Fruit fly (Drosophila melanogaster) whole organism, embryonic: Measurements from ENCODE around the gene CG43954.

Experiments used
- CG10209 ChIP-seq: fragments of 200-800 bp; sonication (Bioruptor generic); optimal IDR thresholded peaks from 3 replicates; lab custom pipeline; 2017; ENCODE audit warnings: missing biosample characterization, mild to moderate bottlenecking, missing genetic modification characterization, missing genetic modification reagents
- CG11247 ChIP-seq: fragments of 200-800 bp; sonication (Bioruptor generic); IDR thresholded peaks from 2 replicates; pipeline ENCODE4 v1.3.6; 2022; ENCODE audit warnings: missing biosample characterization, missing genetic modification characterization
- CG11560 ChIP-seq: fragments of 200-800 bp; sonication (Bioruptor generic); IDR thresholded peaks from 3 replicates; pipeline ENCODE4 v1.3.6; 2022; ENCODE audit warnings: missing biosample characterization, missing genetic modification characterization
- CG12219 ChIP-seq: fragments of 200-800 bp; sonication (Bioruptor generic); optimal IDR thresholded peaks from 3 replicates; lab custom pipeline; 2018; ENCODE audit warnings: missing biosample characterization, mild to moderate bottlenecking, missing genetic modification characterization
- CG12391 ChIP-seq: fragments of 200-800 bp; sonication (Bioruptor generic); optimal IDR thresholded peaks from 3 replicates; lab custom pipeline; 2018; ENCODE audit warnings: missing biosample characterization, mild to moderate bottlenecking, missing genetic modification characterization, moderate library complexity
- CG13624 ChIP-seq: fragments of 200-800 bp; sonication (Bioruptor generic); optimal IDR thresholded peaks from 2 replicates; lab custom pipeline; 2016; ENCODE audit warnings: missing biosample characterization, missing genetic modification characterization
- CG13775 ChIP-seq: fragments of 200-800 bp; sonication (Bioruptor generic); optimal IDR thresholded peaks from 3 replicates; lab custom pipeline; 2017; ENCODE audit warnings: missing biosample characterization, mild to moderate bottlenecking, missing genetic modification characterization
- CG13894 ChIP-seq: fragments of 200-800 bp; sonication (Bioruptor generic); optimal IDR thresholded peaks from 3 replicates; lab custom pipeline; 2018; ENCODE audit warnings: missing biosample characterization, mild to moderate bottlenecking, missing genetic modification characterization, moderate library complexity
- CG15073 ChIP-seq: fragments of 200-800 bp; sonication (Bioruptor generic); optimal IDR thresholded peaks from 2 replicates; lab custom pipeline; 2016; ENCODE audit warnings: missing biosample characterization, missing genetic modification characterization
- CG1602 ChIP-seq: fragments of 200-800 bp; sonication (Bioruptor generic); optimal IDR thresholded peaks from 3 replicates; lab custom pipeline; 2016; ENCODE audit warnings: missing biosample characterization, missing genetic modification characterization
- CG1603 ChIP-seq: fragments of 200-800 bp; sonication (Bioruptor generic); optimal IDR thresholded peaks from 2 replicates; lab custom pipeline; 2019; ENCODE audit warnings: missing biosample characterization, mild to moderate bottlenecking, missing genetic modification characterization, moderate library complexity
- CG17359 ChIP-seq: fragments of 200-800 bp; sonication (Bioruptor generic); optimal IDR thresholded peaks from 3 replicates; lab custom pipeline; 2018; ENCODE audit warnings: missing biosample characterization, mild to moderate bottlenecking, missing genetic modification characterization, moderate library complexity
- CG17385 ChIP-seq: fragments of 200-800 bp; sonication (Bioruptor generic); optimal IDR thresholded peaks from 3 replicates; lab custom pipeline; 2018; ENCODE audit warnings: missing biosample characterization, mild to moderate bottlenecking, missing genetic modification characterization
- CG17829 ChIP-seq: fragments of 200-800 bp; optimal IDR thresholded peaks from 2 replicates; lab custom pipeline; 2019; ENCODE audit warnings: missing biosample characterization, mild to moderate bottlenecking, missing genetic modification characterization, moderate library complexity
- CG2889 ChIP-seq: fragments of 200-800 bp; sonication (Bioruptor generic); IDR thresholded peaks from 3 replicates; pipeline ENCODE4 v1.3.6; 2022; ENCODE audit warnings: missing biosample characterization, missing genetic modification characterization
- CG3163 ChIP-seq: fragments of 200-800 bp; sonication (Bioruptor generic); optimal IDR thresholded peaks from 3 replicates; lab custom pipeline; 2016; ENCODE audit warnings: missing biosample characterization, missing genetic modification characterization
- CG32532 ChIP-seq: fragments of 200-800 bp; sonication (Bioruptor generic); IDR thresholded peaks from 2 replicates; pipeline ENCODE4 v1.3.6; 2022; ENCODE audit warnings: missing biosample characterization, missing genetic modification characterization
- CG3726 ChIP-seq: fragments of 200-800 bp; sonication (Bioruptor generic); IDR thresholded peaks from 3 replicates; pipeline ENCODE4, ENCODE4 v1.3.6; 2022; ENCODE audit warnings: missing biosample characterization, missing genetic modification characterization
- CG4282 ChIP-seq: fragments of 200-800 bp; sonication (Bioruptor generic); optimal IDR thresholded peaks from 2 replicates; lab custom pipeline; 2016; ENCODE audit warnings: missing biosample characterization, missing genetic modification characterization
- CG7556 ChIP-seq: fragments of 200-800 bp; sonication (Bioruptor generic); optimal IDR thresholded peaks from 2 replicates; lab custom pipeline; 2017; ENCODE audit warnings: missing biosample characterization, mild to moderate bottlenecking, missing genetic modification characterization
- CG8290 ChIP-seq, 3 experiments: fragments of 200-800 bp; sonication (Bioruptor generic); optimal IDR thresholded peaks; 2 replicates each; lab custom pipeline; 2016 to 2019; ENCODE audit warnings: missing biosample characterization in 3 of 3, missing genetic modification characterization in 3 of 3, mild to moderate bottlenecking in 2 of 3, moderate library complexity in 1 of 3
- CG8944 ChIP-seq: fragments of 200-800 bp; sonication (Bioruptor generic); optimal IDR thresholded peaks from 3 replicates; lab custom pipeline; 2016; ENCODE audit warnings: missing biosample characterization, missing genetic modification characterization
- CG9609 ChIP-seq: fragments of 200-800 bp; sonication (Bioruptor generic); optimal IDR thresholded peaks from 3 replicates; lab custom pipeline; 2016; ENCODE audit warnings: missing biosample characterization, missing genetic modification characterization
- Dll ChIP-seq: fragments of 200-800 bp; sonication (Bioruptor generic); IDR thresholded peaks from 4 replicates; pipeline ENCODE4 v1.3.6; 2022; ENCODE audit warnings: missing biosample characterization, missing genetic modification characterization; ENCODE audit not compliant: partially characterized antibody
- HLH3B ChIP-seq: fragments of 200-800 bp; sonication (Bioruptor generic); IDR thresholded peaks from 2 replicates; pipeline ENCODE4 v1.3.6; 2022; ENCODE audit warnings: missing biosample characterization, missing genetic modification characterization
- Hmx ChIP-seq: fragments of 200-800 bp; sonication (Bioruptor generic); optimal IDR thresholded peaks from 2 replicates; lab custom pipeline; 2016; ENCODE audit warnings: missing biosample characterization, missing genetic modification characterization
- Hsf ChIP-seq: fragments of 200-800 bp; sonication (Bioruptor generic); optimal IDR thresholded peaks from 3 replicates; lab custom pipeline; 2016; ENCODE audit warnings: missing biosample characterization, missing genetic modification characterization
- Lpt ChIP-seq: fragments of >200 bp; optimal IDR thresholded peaks from 2 replicates; lab custom pipeline; 2018; ENCODE audit warnings: missing biosample characterization, missing genetic modification characterization
- Mes4 ChIP-seq: fragments of 200-800 bp; sonication (Bioruptor generic); optimal IDR thresholded peaks from 2 replicates; lab custom pipeline; 2016; ENCODE audit warnings: missing biosample characterization, missing genetic modification characterization
- NC2α ChIP-seq: fragments of 200-800 bp; sonication (Bioruptor generic); optimal IDR thresholded peaks from 2 replicates; lab custom pipeline; 2016; ENCODE audit warnings: missing biosample characterization, missing genetic modification characterization
- Side ChIP-seq: fragments of 200-800 bp; sonication (Bioruptor generic); optimal IDR thresholded peaks from 2 replicates; lab custom pipeline; 2016; ENCODE audit warnings: missing biosample characterization, missing genetic modification characterization
- amos ChIP-seq: fragments of 200-800 bp; sonication (Bioruptor generic); IDR thresholded peaks from 2 replicates; pipeline ENCODE4 v1.3.6; 2022; ENCODE audit warnings: missing biosample characterization, missing genetic modification characterization; ENCODE audit not compliant: partially characterized antibody
- bigmax ChIP-seq: fragments of 200-800 bp; sonication (Bioruptor generic); optimal IDR thresholded peaks from 2 replicates; lab custom pipeline; 2018; ENCODE audit warnings: missing biosample characterization, mild to moderate bottlenecking, missing genetic modification characterization
- cas ChIP-seq: fragments of 200-800 bp; sonication (Bioruptor generic); IDR thresholded peaks from 2 replicates; pipeline ENCODE4 v1.3.6; 2022; ENCODE audit warnings: missing biosample characterization, missing genetic modification characterization
- cg ChIP-seq: fragments of 200-800 bp; sonication (Bioruptor generic); optimal IDR thresholded peaks from 3 replicates; lab custom pipeline; 2019; ENCODE audit warnings: missing biosample characterization, mild to moderate bottlenecking, missing genetic modification characterization, moderate library complexity
- ewg ChIP-seq: fragments of 200-800 bp; sonication (Bioruptor generic); optimal IDR thresholded peaks from 3 replicates; lab custom pipeline; 2017; ENCODE audit warnings: mild to moderate bottlenecking, missing biosample characterization, missing genetic modification reagents, missing genetic modification characterization
- jumu ChIP-seq: fragments of 200-800 bp; sonication (Bioruptor generic); optimal IDR thresholded peaks from 3 replicates; lab custom pipeline; 2016; ENCODE audit warnings: missing biosample characterization, missing genetic modification characterization
- kay ChIP-seq: fragments of 200-800 bp; sonication (Bioruptor generic); optimal IDR thresholded peaks from 2 replicates; lab custom pipeline; 2016; ENCODE audit warnings: missing biosample characterization, missing genetic modification characterization
- lab ChIP-seq: fragments of 200-800 bp; sonication (Bioruptor generic); optimal IDR thresholded peaks from 3 replicates; lab custom pipeline; 2017; ENCODE audit warnings: missing biosample characterization, missing genetic modification characterization, mild to moderate bottlenecking, moderate library complexity, missing genetic modification reagents
- lilli ChIP-seq: fragments of 200-800 bp; sonication (Bioruptor generic); optimal IDR thresholded peaks from 3 replicates; lab custom pipeline; 2016; ENCODE audit warnings: missing biosample characterization, missing genetic modification characterization
- lmd ChIP-seq: fragments of 200-800 bp; sonication (Bioruptor generic); IDR thresholded peaks from 2 replicates; pipeline ENCODE4 v1.3.6; 2022; ENCODE audit warnings: missing biosample characterization, missing genetic modification characterization
- nerfin-2 ChIP-seq: fragments of 200-800 bp; sonication (Bioruptor generic); IDR thresholded peaks from 2 replicates; pipeline ENCODE4 v1.3.6; 2022; ENCODE audit warnings: missing biosample characterization, missing genetic modification characterization; ENCODE audit not compliant: partially characterized antibody
- p53 ChIP-seq: fragments of 200-800 bp; sonication (Bioruptor generic); optimal IDR thresholded peaks from 2 replicates; lab custom pipeline; 2016; ENCODE audit warnings: missing biosample characterization, missing genetic modification characterization
- pb ChIP-seq: fragments of 200-800 bp; sonication (Bioruptor generic); optimal IDR thresholded peaks from 3 replicates; lab custom pipeline; 2016; ENCODE audit warnings: missing biosample characterization, missing genetic modification characterization
- pnt ChIP-seq: fragments of 200-800 bp; sonication (Bioruptor generic); optimal IDR thresholded peaks from 3 replicates; lab custom pipeline; 2016; ENCODE audit warnings: missing biosample characterization, missing genetic modification characterization
- seq ChIP-seq: fragments of 200-800 bp; sonication (Bioruptor generic); IDR thresholded peaks from 2 replicates; pipeline ENCODE4 v1.3.6; 2022; ENCODE audit warnings: missing biosample characterization, missing genetic modification characterization
- sisA ChIP-seq: fragments of 200-800 bp; sonication (Bioruptor generic); IDR thresholded peaks from 2 replicates; pipeline ENCODE4 v1.3.6; 2022; ENCODE audit warnings: missing biosample characterization, missing genetic modification characterization
- slp2 ChIP-seq: fragments of 200-800 bp; sonication (Bioruptor generic); optimal IDR thresholded peaks from 2 replicates; lab custom pipeline; 2016; ENCODE audit warnings: missing biosample characterization, missing genetic modification characterization
- ssp ChIP-seq: fragments of 200-800 bp; sonication (Bioruptor generic); IDR thresholded peaks from 2 replicates; pipeline ENCODE4 v1.3.6; 2022; ENCODE audit warnings: missing biosample characterization, missing genetic modification characterization
- stc ChIP-seq: fragments of 200-800 bp; sonication (Bioruptor generic); IDR thresholded peaks from 2 replicates; pipeline ENCODE4 v1.3.6; 2022; ENCODE audit warnings: missing biosample characterization, missing genetic modification characterization
- trh ChIP-seq: fragments of 200-800 bp; sonication (Bioruptor generic); optimal IDR thresholded peaks from 2 replicates; lab custom pipeline; 2016; ENCODE audit warnings: missing biosample characterization, missing genetic modification characterization
- twi ChIP-seq: fragments of 200-800 bp; optimal IDR thresholded peaks from 2 replicates; lab custom pipeline; 2019; ENCODE audit warnings: missing biosample characterization, mild to moderate bottlenecking, missing genetic modification characterization, moderate library complexity
- usp ChIP-seq: fragments of >200 bp; optimal IDR thresholded peaks from 2 replicates; lab custom pipeline; 2017; ENCODE audit warnings: missing biosample characterization, missing genetic modification characterization
- zfh2 ChIP-seq: fragments of 200-800 bp; sonication (Bioruptor generic); optimal IDR thresholded peaks from 2 replicates; lab custom pipeline; 2016; ENCODE audit warnings: missing biosample characterization, missing genetic modification characterization

The CG43954 gene

dm6 chr3L:16760274-16760673 lies 48.8 kb upstream of the CG43954 start (continued):
- peak; percentile 47 for TF ChIP-seq CG12391
- no peak for TF ChIP-seq nerfin-2 (GFP tag; lab: Robert Waterston, UW)
- peak; percentile 69 for TF ChIP-seq CG1603 (tag; lab: Kevin White, UChicago)
- peak; percentile 13 for TF ChIP-seq CG13894
- TF ChIP-seq Side (GFP tag; lab: Kevin White, UChicago), result no peak
- TF ChIP-seq pnt, result peak; percentile 27
- no peak for TF ChIP-seq CG11247 (GFP tag; lab: Robert Waterston, UW)
- TF ChIP-seq CG4282 (GFP tag; lab: Kevin White, UChicago), result no peak
- no peak for TF ChIP-seq ssp (GFP tag; lab: Robert Waterston, UW)
- TF ChIP-seq amos, result no peak
- peak; percentile 52 for TF ChIP-seq Hsf
- TF ChIP-seq trh (GFP tag; lab: Kevin White, UChicago), result no peak
- peak; percentile 35 for TF ChIP-seq lilli
- peak; percentile 32 for TF ChIP-seq slp2 (GFP tag; lab: Kevin White, UChicago)
- peak; percentile 14 for TF ChIP-seq CG17829 (tag; lab: Kevin White, UChicago)
- peak; percentile 7 for TF ChIP-seq NC2α (GFP tag; lab: Kevin White, UChicago)
- no peak for TF ChIP-seq cas (GFP tag; lab: Robert Waterston, UW)
- TF ChIP-seq CG12219, result peak; percentile 23
- no peak for TF ChIP-seq p53 (GFP tag; lab: Kevin White, UChicago)
- TF ChIP-seq twi (tag; lab: Kevin White, UChicago), result no peak
- no peak for TF ChIP-seq CG13624 (GFP tag; lab: Kevin White, UChicago)
- no peak for TF ChIP-seq zfh2 (GFP tag; lab: Kevin White, UChicago)
- peak; percentile 48; the same call in 1 of the 2 replicates for TF ChIP-seq lmd (GFP tag; lab: Robert Waterston, UW)
- TF ChIP-seq sisA (GFP tag; lab: Robert Waterston, UW), result 0 out of 2 replicates have a peak, but pooled peaks have one; percentile 6
- no peak for TF ChIP-seq CG8290 (GFP tag; optimal IDR thresholded peaks at IDR 0.05; lab: Kevin White, UChicago)
- TF ChIP-seq CG8290 (tag; optimal IDR thresholded peaks at IDR 0.05; lab: Kevin White, UChicago), result peak in 1 of 2 experiments; percentile 45
- no peak for TF ChIP-seq usp (GFP tag; lab: Kevin White, UChicago)
- no peak for TF ChIP-seq CG7556 (GFP tag; lab: Kevin White, UChicago)
- TF ChIP-seq seq (GFP tag; lab: Robert Waterston, UW), result no peak
- no peak for TF ChIP-seq cg (GFP tag; lab: Kevin White, UChicago)
- TF ChIP-seq CG10209, result peak; percentile 20
- TF ChIP-seq CG1602, result peak; percentile 8
- TF ChIP-seq CG11560 (tag; lab: Robert Waterston, UW), result no peak
- TF ChIP-seq lab, result peak; percentile 0
- TF ChIP-seq pb (GFP tag; lab: Kevin White, UChicago), result peak; percentile 14
- peak; percentile 46 for TF ChIP-seq CG17359 (tag; lab: Kevin White, UChicago)
- TF ChIP-seq kay (GFP tag; lab: Kevin White, UChicago), result no peak
- TF ChIP-seq Lpt (GFP tag; lab: Kevin White, UChicago), result no peak
- peak; percentile 6 for TF ChIP-seq CG8944 (GFP tag; lab: Kevin White, UChicago)
- peak; percentile 30 for TF ChIP-seq jumu
- TF ChIP-seq ewg (GFP tag; lab: Kevin White, UChicago), result peak; percentile 36
- no peak for TF ChIP-seq CG3163 (GFP tag; lab: Kevin White, UChicago)
- TF ChIP-seq CG3726, result no peak

- TF ChIP-seq Dll (GFP tag; lab: Robert Waterston, UW) (no peak), CG13775 (GFP tag; lab: Kevin White, UChicago) (no peak), CG2889 (GFP tag; lab: Robert Waterston, UW) (no peak), Hmx (GFP tag; lab: Kevin White, UChicago) (no peak), CG17385 (GFP tag; lab: Kevin White, UChicago) (no peak), stc (GFP tag; lab: Robert Waterston, UW) (no peak), CG32532 (GFP tag; lab: Robert Waterston, UW) (no peak), nerfin-2 (GFP tag; lab: Robert Waterston, UW) (no peak), bigmax (GFP tag; lab: Kevin White, UChicago) (no peak), HLH3B (GFP tag; lab: Robert Waterston, UW) (no peak), CG9609 (GFP tag; lab: Kevin White, UChicago) (no peak), CG15073 (GFP tag; lab: Kevin White, UChicago) (no peak), Mes4 (GFP tag; lab: Kevin White, UChicago) (no peak)
Observed at dm6 chr3L:16759483-16759882, 48.0 kb upstream of the CG43954 start.
